Fruit fly (Drosophila melanogaster) S2 (cell line): ENCODE results near the gene Rcd-1.

Experiments
- CG8478 ChIP-seq: fragments of >200 bp; optimal IDR thresholded peaks from 2 replicates; lab custom pipeline; 2018
- CTCF ChIP-seq, 2 experiments: fragments of >200 bp; optimal IDR thresholded peaks; 2 replicates each; lab custom pipeline; 2018

DNA sequence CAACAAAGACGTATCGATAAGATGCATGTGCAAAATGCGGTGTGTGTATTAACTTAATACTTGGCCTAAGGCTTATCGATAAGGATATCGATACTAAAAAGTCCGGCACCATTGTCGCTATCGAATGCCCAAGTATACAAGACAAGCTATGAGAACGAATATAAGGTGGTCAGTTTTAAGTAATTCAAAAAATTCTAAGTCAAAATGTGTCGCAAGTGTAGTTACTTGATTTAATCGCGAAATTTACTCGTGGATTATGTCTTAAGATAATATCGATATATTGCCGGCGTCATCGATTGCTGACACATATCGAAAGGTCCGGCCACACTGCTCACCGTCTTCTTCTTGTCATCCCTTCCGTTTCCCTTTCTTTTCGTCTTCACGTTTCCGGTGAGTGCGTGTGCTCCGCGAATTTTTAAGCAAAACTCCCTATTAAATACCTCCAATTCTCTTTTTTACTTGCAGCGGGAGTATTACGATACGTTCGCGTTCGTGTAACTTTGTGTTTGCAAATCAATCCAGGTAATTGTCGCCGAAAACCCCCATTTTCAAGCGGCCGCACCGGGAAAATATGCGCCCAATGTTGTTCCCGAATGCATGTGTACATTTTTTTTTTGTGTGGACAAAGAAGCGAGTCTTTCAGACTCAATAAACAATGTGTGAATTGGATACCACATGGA, 40.7 kb upstream of the Rcd-1 start, which contains the start of gene RpS10b:
- TF ChIP-seq CG8478 (lab: Kevin White, UChicago) (no peak), CTCF (optimal IDR thresholded peaks at IDR 0.05; lab: Kevin White, UChicago) (no peak)
